Fruit fly (Drosophila melanogaster) whole organism, embryonic: Measurements from ENCODE around the gene OtopLc.

ENCODE experiments used
- CG10147 ChIP-seq: fragments of 200-800 bp; sonication (Bioruptor generic); optimal IDR thresholded peaks from 2 replicates; lab custom pipeline; 2019; ENCODE audit warnings: missing biosample characterization, mild to moderate bottlenecking, missing genetic modification characterization, moderate library complexity
- CG10209 ChIP-seq: fragments of 200-800 bp; sonication (Bioruptor generic); optimal IDR thresholded peaks from 3 replicates; lab custom pipeline; 2017; ENCODE audit warnings: missing biosample characterization, mild to moderate bottlenecking, missing genetic modification characterization, missing genetic modification reagents
- CG17829 ChIP-seq: fragments of 200-800 bp; optimal IDR thresholded peaks from 2 replicates; lab custom pipeline; 2019; ENCODE audit warnings: missing biosample characterization, mild to moderate bottlenecking, missing genetic modification characterization, moderate library complexity
- CG1832 ChIP-seq: fragments of 200-800 bp; sonication (Bioruptor generic); optimal IDR thresholded peaks from 2 replicates; lab custom pipeline; 2017; ENCODE audit warnings: missing biosample characterization, mild to moderate bottlenecking, missing genetic modification characterization, inconsistent platforms
- CG18619 ChIP-seq: fragments of 200-800 bp; sonication (Bioruptor generic); optimal IDR thresholded peaks from 3 replicates; lab custom pipeline; 2017; ENCODE audit warnings: missing biosample characterization, mild to moderate bottlenecking, missing genetic modification characterization
- CG2202 ChIP-seq: fragments of 200-800 bp; sonication (Bioruptor generic); optimal IDR thresholded peaks from 2 replicates; lab custom pipeline; 2018; ENCODE audit warnings: missing biosample characterization, mild to moderate bottlenecking, missing genetic modification characterization
- CG2678 ChIP-seq: fragments of 200-800 bp; sonication (Bioruptor generic); optimal IDR thresholded peaks from 3 replicates; lab custom pipeline; 2019; ENCODE audit warnings: missing biosample characterization, mild to moderate bottlenecking, missing genetic modification characterization, moderate library complexity
- CG2875 ChIP-seq: fragments of 200-800 bp; sonication (Bioruptor generic); optimal IDR thresholded peaks from 2 replicates; lab custom pipeline; 2017; ENCODE audit warnings: missing biosample characterization, mild to moderate bottlenecking, missing genetic modification characterization, missing genetic modification reagents
- CG3995 ChIP-seq: fragments of 200-800 bp; sonication (Bioruptor generic); optimal IDR thresholded peaks from 3 replicates; lab custom pipeline; 2016; ENCODE audit warnings: missing biosample characterization, missing genetic modification characterization
- CG4282 ChIP-seq: fragments of 200-800 bp; sonication (Bioruptor generic); optimal IDR thresholded peaks from 2 replicates; lab custom pipeline; 2016; ENCODE audit warnings: missing biosample characterization, missing genetic modification characterization
- CG6813 ChIP-seq: fragments of 200-800 bp; sonication (Bioruptor generic); optimal IDR thresholded peaks from 2 replicates; lab custom pipeline; 2017; ENCODE audit warnings: missing biosample characterization, missing genetic modification characterization, mild to moderate bottlenecking, moderate library complexity, missing genetic modification reagents
- CG7372 ChIP-seq: fragments of 200-800 bp; sonication (Bioruptor generic); IDR thresholded peaks from 2 replicates; pipeline ENCODE4 v1.3.6; 2022; ENCODE audit warnings: missing biosample characterization, missing genetic modification characterization
- CG8281 ChIP-seq: fragments of 200-800 bp; sonication (Bioruptor generic); optimal IDR thresholded peaks from 2 replicates; lab custom pipeline; 2018; ENCODE audit warnings: missing biosample characterization, mild to moderate bottlenecking, missing genetic modification characterization, moderate library complexity
- CG8388 ChIP-seq: fragments of 200-800 bp; sonication (Bioruptor generic); optimal IDR thresholded peaks from 2 replicates; lab custom pipeline; 2019; ENCODE audit warnings: missing biosample characterization, mild to moderate bottlenecking, missing genetic modification characterization, moderate library complexity
- CkIIα-i1 ChIP-seq: fragments of 200-800 bp; sonication (Bioruptor generic); IDR thresholded peaks from 2 replicates; pipeline ENCODE4 v1.3.6; 2022; ENCODE audit warnings: missing biosample characterization, missing genetic modification characterization
- CrebB ChIP-seq: fragments of 200-800 bp; sonication (Bioruptor generic); optimal IDR thresholded peaks from 3 replicates; lab custom pipeline; 2018; ENCODE audit warnings: missing biosample characterization, mild to moderate bottlenecking, missing genetic modification characterization
- Doc3 ChIP-seq: fragments of 200-800 bp; sonication (Bioruptor generic); IDR thresholded peaks from 3 replicates; pipeline ENCODE4 v1.3.6; 2022; ENCODE audit warnings: missing biosample characterization, missing genetic modification characterization; ENCODE audit not compliant: partially characterized antibody
- Drgx ChIP-seq: fragments of 200-800 bp; sonication (Bioruptor generic); IDR thresholded peaks from 2 replicates; pipeline ENCODE4 v1.3.6; 2022; ENCODE audit warnings: missing biosample characterization, missing genetic modification characterization
- E2f2 ChIP-seq: fragments of 200-800 bp; sonication (Bioruptor generic); IDR thresholded peaks from 2 replicates; pipeline ENCODE4 v1.3.6; 2022; ENCODE audit warnings: missing biosample characterization, missing genetic modification characterization
- HLHmδ ChIP-seq: fragments of 200-800 bp; sonication (Bioruptor generic); optimal IDR thresholded peaks from 2 replicates; lab custom pipeline; 2018; ENCODE audit warnings: missing biosample characterization, mild to moderate bottlenecking, missing genetic modification characterization, moderate library complexity
- Lhr ChIP-seq: fragments of 200-800 bp; sonication (Bioruptor generic); optimal IDR thresholded peaks from 3 replicates; lab custom pipeline; 2017; ENCODE audit warnings: mild to moderate bottlenecking, missing biosample characterization, missing genetic modification reagents, missing genetic modification characterization
- MBD-R2 ChIP-seq: fragments of 200-800 bp; sonication (Bioruptor generic); IDR thresholded peaks from 2 replicates; pipeline ENCODE4 v1.3.6; 2022; ENCODE audit warnings: missing biosample characterization, missing genetic modification characterization
- Max ChIP-seq: fragments of 200-800 bp; sonication (Bioruptor generic); optimal IDR thresholded peaks from 2 replicates; lab custom pipeline; 2016; ENCODE audit warnings: missing biosample characterization, mild to moderate bottlenecking, missing genetic modification characterization
- Meics ChIP-seq: fragments of 200-800 bp; sonication (Bioruptor generic); optimal IDR thresholded peaks from 2 replicates; lab custom pipeline; 2017; ENCODE audit warnings: missing biosample characterization, mild to moderate bottlenecking, missing genetic modification characterization
- NC2α ChIP-seq: fragments of 200-800 bp; sonication (Bioruptor generic); optimal IDR thresholded peaks from 2 replicates; lab custom pipeline; 2016; ENCODE audit warnings: missing biosample characterization, missing genetic modification characterization
- NfI ChIP-seq: fragments of 200-800 bp; sonication (Bioruptor generic); optimal IDR thresholded peaks from 3 replicates; lab custom pipeline; 2018; ENCODE audit warnings: missing biosample characterization, mild to moderate bottlenecking, missing genetic modification characterization, moderate library complexity
- Sry-δ ChIP-seq: fragments of 200-800 bp; sonication (Bioruptor generic); optimal IDR thresholded peaks from 2 replicates; lab custom pipeline; 2016; ENCODE audit warnings: missing biosample characterization, missing genetic modification characterization
- Xbp1 ChIP-seq: fragments of 200-800 bp; sonication (Bioruptor generic); optimal IDR thresholded peaks from 3 replicates; lab custom pipeline; 2016; ENCODE audit warnings: missing biosample characterization, mild to moderate bottlenecking, missing genetic modification characterization
- abd-A ChIP-seq: fragments of 200-800 bp; sonication (Bioruptor generic); optimal IDR thresholded peaks from 3 replicates; lab custom pipeline; 2019; ENCODE audit warnings: missing biosample characterization, mild to moderate bottlenecking, missing genetic modification characterization, moderate library complexity
- ase ChIP-seq: fragments of 200-800 bp; sonication (Bioruptor generic); IDR thresholded peaks from 3 replicates; pipeline ENCODE4 v1.3.6; 2022; ENCODE audit warnings: missing biosample characterization, missing genetic modification characterization
- cato ChIP-seq: fragments of 200-800 bp; sonication (Bioruptor generic); optimal IDR thresholded peaks from 2 replicates; lab custom pipeline; 2016; ENCODE audit warnings: missing biosample characterization, missing genetic modification characterization, borderline replicate concordance
- en ChIP-seq: fragments of 200-800 bp; sonication (Bioruptor generic); optimal IDR thresholded peaks from 2 replicates; lab custom pipeline; 2016; ENCODE audit warnings: missing biosample characterization, missing genetic modification characterization
- eve ChIP-seq, 2 experiments: fragments of >200 bp; optimal IDR thresholded peaks; 2 replicates each; lab custom pipeline; 2017; ENCODE audit warnings: missing biosample characterization in 2 of 2, missing genetic modification characterization in 2 of 2
- gem ChIP-seq: fragments of 200-800 bp; sonication (Bioruptor generic); optimal IDR thresholded peaks from 2 replicates; lab custom pipeline; 2019; ENCODE audit warnings: missing biosample characterization, mild to moderate bottlenecking, missing genetic modification characterization, moderate library complexity
- kni ChIP-seq: fragments of 200-800 bp; sonication (Bioruptor generic); optimal IDR thresholded peaks from 3 replicates; lab custom pipeline; 2017; ENCODE audit warnings: mild to moderate bottlenecking, missing biosample characterization, missing genetic modification reagents, missing genetic modification characterization
- knrl ChIP-seq: fragments of 200-800 bp; sonication (Bioruptor generic); IDR thresholded peaks from 3 replicates; pipeline ENCODE4 v1.3.6; 2022; ENCODE audit warnings: missing biosample characterization, missing genetic modification characterization; ENCODE audit not compliant: partially characterized antibody
- mirr ChIP-seq: fragments of 200-800 bp; sonication (Bioruptor generic); optimal IDR thresholded peaks from 3 replicates; lab custom pipeline; 2018; ENCODE audit warnings: missing biosample characterization, mild to moderate bottlenecking, missing genetic modification characterization
- mld ChIP-seq: fragments of 200-800 bp; sonication (Bioruptor generic); IDR thresholded peaks from 3 replicates; pipeline ENCODE4 v1.3.6; 2022; ENCODE audit warnings: missing biosample characterization, missing genetic modification characterization; ENCODE audit not compliant: partially characterized antibody
- nerfin-1 ChIP-seq: fragments of 200-800 bp; sonication (Bioruptor generic); optimal IDR thresholded peaks from 3 replicates; lab custom pipeline; 2019; ENCODE audit warnings: missing biosample characterization, mild to moderate bottlenecking, missing genetic modification characterization, moderate library complexity
- nom ChIP-seq: fragments of 200-800 bp; sonication (Bioruptor generic); optimal IDR thresholded peaks from 2 replicates; lab custom pipeline; 2017; ENCODE audit warnings: missing biosample characterization, missing genetic modification characterization, mild to moderate bottlenecking, moderate library complexity, missing genetic modification reagents
- prd ChIP-seq, 3 experiments: fragments of >200 bp in 2 of 3; fragments of 200-800 bp in 1 of 3; sonication (Bioruptor generic) in 1 of 3; optimal IDR thresholded peaks in 2 of 3; IDR thresholded peaks in 1 of 3; 2 replicates in 2 of 3; 3 replicates in 1 of 3; pipeline versions ENCODE4 v1.3.6 to Lab custom; 2017 to 2022; ENCODE audit warnings: missing biosample characterization in 1 of 3, missing genetic modification characterization in 1 of 3
- ranshi ChIP-seq: fragments of 200-800 bp; sonication (Bioruptor generic); IDR thresholded peaks from 2 replicates; pipeline ENCODE4 v1.3.6; 2022; ENCODE audit warnings: missing biosample characterization, missing genetic modification characterization
- repo ChIP-seq: fragments of 200-800 bp; sonication (Bioruptor generic); optimal IDR thresholded peaks from 2 replicates; lab custom pipeline; 2016; ENCODE audit warnings: missing biosample characterization, missing genetic modification characterization
- salm ChIP-seq: fragments of 200-800 bp; sonication (Bioruptor generic); optimal IDR thresholded peaks from 2 replicates; lab custom pipeline; 2018; ENCODE audit warnings: missing biosample characterization, mild to moderate bottlenecking, missing genetic modification characterization
- sd ChIP-seq: fragments of 200-800 bp; sonication (Bioruptor generic); optimal IDR thresholded peaks from 3 replicates; lab custom pipeline; 2018; ENCODE audit warnings: missing biosample characterization, mild to moderate bottlenecking, missing genetic modification characterization, moderate library complexity
- stc ChIP-seq: fragments of 200-800 bp; sonication (Bioruptor generic); IDR thresholded peaks from 2 replicates; pipeline ENCODE4 v1.3.6; 2022; ENCODE audit warnings: missing biosample characterization, missing genetic modification characterization
- tll ChIP-seq, 2 experiments: fragments of 200-800 bp in 1 of 2; fragments of >200 bp in 1 of 2; sonication (Bioruptor generic) in 1 of 2; optimal IDR thresholded peaks; 2 replicates each; lab custom pipeline; 2017 to 2019; ENCODE audit warnings: missing biosample characterization in 2 of 2, missing genetic modification characterization in 2 of 2, mild to moderate bottlenecking in 1 of 2, moderate library complexity in 1 of 2
- vnd ChIP-seq: fragments of 200-800 bp; sonication (Bioruptor generic); IDR thresholded peaks from 3 replicates; pipeline ENCODE4 v1.3.6; 2022; ENCODE audit warnings: missing biosample characterization, missing genetic modification characterization; ENCODE audit not compliant: partially characterized antibody
- zfh1 ChIP-seq: fragments of 200-800 bp; sonication (Bioruptor generic); IDR thresholded peaks from 3 replicates; pipeline ENCODE4 v1.3.6; 2022; ENCODE audit warnings: missing biosample characterization, missing genetic modification characterization

The OtopLc gene

dm6 chrX:5638588-5638987 is 24.1 kb downstream of the OtopLc start (continued):
- TF ChIP-seq cato (GFP tag; lab: Kevin White, UChicago) (no peak), CG6813 (GFP tag; lab: Kevin White, UChicago) (peak; percentile 40), CG2875 (GFP tag; lab: Kevin White, UChicago) (no peak), nom (GFP tag; lab: Kevin White, UChicago) (no peak), en (no peak), zfh1 (GFP tag; lab: Robert Waterston, UW) (peak; percentile 65), Xbp1 (GFP tag; lab: Kevin White, UChicago) (peak; percentile 50), CrebB (tag; lab: Kevin White, UChicago) (peak; percentile 14), CG10209 (peak; percentile 20), CG4282 (GFP tag; lab: Kevin White, UChicago) (no peak), tll (GFP tag; optimal IDR thresholded peaks at IDR 0.05; lab: Kevin White, UChicago) (no peak), NfI (peak; percentile 53), Meics (GFP tag; lab: Kevin White, UChicago) (peak; percentile 64), ase (GFP tag; lab: Robert Waterston, UW) (peak; percentile 72), nerfin-1 (tag; lab: Kevin White, UChicago) (no peak), CG8388 (peak; percentile 33), vnd (GFP tag; lab: Robert Waterston, UW) (no peak), eve (GFP tag; optimal IDR thresholded peaks at IDR 0.05; lab: Kevin White, UChicago) (no peak), Drgx (GFP tag; lab: Robert Waterston, UW) (peak; percentile 39), mld (GFP tag; lab: Robert Waterston, UW) (no peak), CG17829 (peak; percentile 24), NC2α (GFP tag; lab: Kevin White, UChicago) (no peak), CG2202 (tag; lab: Kevin White, UChicago) (no peak), prd (optimal IDR thresholded peaks at IDR 0.05; lab: Kevin White, UChicago) (no peak), prd (GFP tag; IDR thresholded peaks at IDR 0.05; lab: Robert Waterston, UW) (peak; percentile 67), CkIIα-i1 (no peak), sd (tag; lab: Kevin White, UChicago) (no peak), CG2678 (peak; percentile 72), knrl (no peak), Max (GFP tag; lab: Kevin White, UChicago) (peak; percentile 33), Lhr (no peak), salm (peak; percentile 12), Doc3 (GFP tag; lab: Robert Waterston, UW) (no peak), ranshi (GFP tag; lab: Robert Waterston, UW) (peak; percentile 56), gem (peak; percentile 73), CG18619 (GFP tag; lab: Kevin White, UChicago) (peak; percentile 32), CG1832 (GFP tag; lab: Kevin White, UChicago) (no peak), CG10147 (GFP tag; lab: Kevin White, UChicago) (peak; percentile 28), CG8281 (tag; lab: Kevin White, UChicago) (no peak), HLHmδ (GFP tag; lab: Kevin White, UChicago) (no peak), Sry-δ (GFP tag; lab: Kevin White, UChicago) (no peak), abd-A (tag; lab: Kevin White, UChicago) (peak; percentile 49), stc (GFP tag; lab: Robert Waterston, UW) (no peak; the same call in 1 of the 2 replicates), repo (GFP tag; lab: Kevin White, UChicago) (peak; percentile 50), E2f2 (peak; percentile 20; the same call in 1 of the 2 replicates), CG7372 (GFP tag; lab: Robert Waterston, UW) (peak; percentile 52; the same call in 1 of the 2 replicates), CG3995 (no peak), MBD-R2 (peak; percentile 34; the same call in 1 of the 2 replicates), kni (GFP tag; lab: Kevin White, UChicago) (no peak), mirr (peak; percentile 20)
